Fruit fly (Drosophila melanogaster) whole organism, embryonic: Measurements from ENCODE around the gene CG31463.
A peak's percentile ranks its signal among the peaks of the same experiment; 100 is the strongest.

Experiments
- Bgb ChIP-seq: fragments of 200-800 bp; sonication (Bioruptor generic); IDR thresholded peaks from 2 replicates; pipeline ENCODE4 v1.3.6; 2022; ENCODE audit warnings: missing biosample characterization, missing genetic modification characterization; ENCODE audit not compliant: partially characterized antibody
- CG10147 ChIP-seq: fragments of 200-800 bp; sonication (Bioruptor generic); optimal IDR thresholded peaks from 2 replicates; lab custom pipeline; 2019; ENCODE audit warnings: missing biosample characterization, mild to moderate bottlenecking, missing genetic modification characterization, moderate library complexity
- CG11093 ChIP-seq: fragments of 200-800 bp; sonication (Bioruptor generic); IDR thresholded peaks from 3 replicates; pipeline ENCODE4 v1.3.6; 2022; ENCODE audit warnings: missing biosample characterization, missing genetic modification characterization
- CG11247 ChIP-seq: fragments of 200-800 bp; sonication (Bioruptor generic); IDR thresholded peaks from 2 replicates; pipeline ENCODE4 v1.3.6; 2022; ENCODE audit warnings: missing biosample characterization, missing genetic modification characterization
- CG11723 ChIP-seq: fragments of 200-800 bp; sonication (Bioruptor generic); optimal IDR thresholded peaks from 2 replicates; lab custom pipeline; 2017; ENCODE audit warnings: missing biosample characterization, mild to moderate bottlenecking, missing genetic modification characterization
- CG14667 ChIP-seq: fragments of 200-800 bp; sonication (Bioruptor generic); IDR thresholded peaks from 2 replicates; pipeline ENCODE4 v1.3.6; 2022; ENCODE audit warnings: missing biosample characterization, missing genetic modification characterization
- CG15073 ChIP-seq: fragments of 200-800 bp; sonication (Bioruptor generic); optimal IDR thresholded peaks from 2 replicates; lab custom pipeline; 2016; ENCODE audit warnings: missing biosample characterization, missing genetic modification characterization
- CG2120 ChIP-seq: fragments of 200-800 bp; sonication (Bioruptor generic); optimal IDR thresholded peaks from 3 replicates; lab custom pipeline; 2016; ENCODE audit warnings: missing biosample characterization, missing genetic modification characterization
- CG2889 ChIP-seq: fragments of 200-800 bp; sonication (Bioruptor generic); IDR thresholded peaks from 3 replicates; pipeline ENCODE4 v1.3.6; 2022; ENCODE audit warnings: missing biosample characterization, missing genetic modification characterization
- CG30431 ChIP-seq: fragments of 200-800 bp; sonication (Bioruptor generic); optimal IDR thresholded peaks from 2 replicates; lab custom pipeline; 2017; ENCODE audit warnings: missing biosample characterization, missing genetic modification characterization
- CG4424 ChIP-seq: fragments of 200-800 bp; sonication (Bioruptor generic); optimal IDR thresholded peaks from 3 replicates; lab custom pipeline; 2016; ENCODE audit warnings: missing biosample characterization, missing genetic modification characterization
- CG4730 ChIP-seq: fragments of 200-800 bp; sonication (Bioruptor generic); IDR thresholded peaks from 2 replicates; pipeline ENCODE4 v1.3.6; 2022; ENCODE audit warnings: missing biosample characterization, missing genetic modification characterization
- CG5180 ChIP-seq: fragments of 200-800 bp; sonication (Bioruptor generic); optimal IDR thresholded peaks from 3 replicates; lab custom pipeline; 2017; ENCODE audit warnings: missing biosample characterization, missing genetic modification characterization, mild to moderate bottlenecking, moderate library complexity, missing genetic modification reagents
- CG5953 ChIP-seq: fragments of 200-800 bp; sonication (Bioruptor generic); IDR thresholded peaks from 2 replicates; pipeline ENCODE4 v1.3.6; 2022; ENCODE audit warnings: missing biosample characterization, missing genetic modification characterization
- CG8290 ChIP-seq, 3 experiments: fragments of 200-800 bp; sonication (Bioruptor generic); optimal IDR thresholded peaks; 2 replicates each; lab custom pipeline; 2016 to 2019; ENCODE audit warnings: missing biosample characterization in 3 of 3, missing genetic modification characterization in 3 of 3, mild to moderate bottlenecking in 2 of 3, moderate library complexity in 1 of 3
- CG8944 ChIP-seq: fragments of 200-800 bp; sonication (Bioruptor generic); optimal IDR thresholded peaks from 3 replicates; lab custom pipeline; 2016; ENCODE audit warnings: missing biosample characterization, missing genetic modification characterization
- CG9727 ChIP-seq: fragments of 200-800 bp; sonication (Bioruptor generic); optimal IDR thresholded peaks from 3 replicates; lab custom pipeline; 2017; ENCODE audit warnings: missing biosample characterization, mild to moderate bottlenecking, missing genetic modification characterization
- CG9797 ChIP-seq: fragments of 200-800 bp; sonication (Bioruptor generic); optimal IDR thresholded peaks from 3 replicates; lab custom pipeline; 2018; ENCODE audit warnings: missing biosample characterization, mild to moderate bottlenecking, missing genetic modification characterization
- CG9876 ChIP-seq: fragments of 200-800 bp; sonication (Bioruptor generic); optimal IDR thresholded peaks from 2 replicates; lab custom pipeline; 2016; ENCODE audit warnings: missing biosample characterization, missing genetic modification characterization
- D ChIP-seq, 2 experiments: fragments of 200-800 bp in 1 of 2; fragments of >200 bp in 1 of 2; sonication (Bioruptor generic) in 1 of 2; optimal IDR thresholded peaks; 2 replicates in 1 of 2; 3 replicates in 1 of 2; lab custom pipeline; 2017; ENCODE audit warnings: mild to moderate bottlenecking in 1 of 2, missing biosample characterization in 1 of 2, missing genetic modification characterization in 1 of 2, missing genetic modification reagents in 1 of 2
- D19B ChIP-seq: fragments of 200-800 bp; sonication (Bioruptor generic); optimal IDR thresholded peaks from 2 replicates; lab custom pipeline; 2017; ENCODE audit warnings: missing biosample characterization, mild to moderate bottlenecking, missing genetic modification characterization
- Dad ChIP-seq: fragments of 200-800 bp; sonication (Bioruptor generic); optimal IDR thresholded peaks from 3 replicates; lab custom pipeline; 2016; ENCODE audit warnings: missing biosample characterization, missing genetic modification characterization
- Dref ChIP-seq: fragments of 200-800 bp; sonication (Bioruptor generic); IDR thresholded peaks from 2 replicates; pipeline ENCODE4 v1.3.6; 2022; ENCODE audit warnings: missing biosample characterization, missing genetic modification characterization
- Drgx ChIP-seq: fragments of 200-800 bp; sonication (Bioruptor generic); IDR thresholded peaks from 2 replicates; pipeline ENCODE4 v1.3.6; 2022; ENCODE audit warnings: missing biosample characterization, missing genetic modification characterization
- H15 ChIP-seq: fragments of 200-800 bp; sonication (Bioruptor generic); IDR thresholded peaks from 3 replicates; pipeline ENCODE4 v1.3.6; 2022; ENCODE audit warnings: missing biosample characterization, missing genetic modification characterization
- HLH3B ChIP-seq: fragments of 200-800 bp; sonication (Bioruptor generic); IDR thresholded peaks from 2 replicates; pipeline ENCODE4 v1.3.6; 2022; ENCODE audit warnings: missing biosample characterization, missing genetic modification characterization
- Jarid2 ChIP-seq: fragments of 200-800 bp; sonication (Bioruptor generic); optimal IDR thresholded peaks from 3 replicates; lab custom pipeline; 2017; ENCODE audit warnings: mild to moderate bottlenecking, missing biosample characterization, missing genetic modification reagents, missing genetic modification characterization
- MTF-1 ChIP-seq: fragments of 200-800 bp; sonication (Bioruptor generic); optimal IDR thresholded peaks from 2 replicates; lab custom pipeline; 2018; ENCODE audit warnings: missing biosample characterization, mild to moderate bottlenecking, missing genetic modification characterization, borderline replicate concordance
- Opbp ChIP-seq: fragments of 200-800 bp; sonication (Bioruptor generic); IDR thresholded peaks from 3 replicates; pipeline ENCODE4 v1.3.6; 2022; ENCODE audit warnings: missing biosample characterization, missing genetic modification characterization; ENCODE audit not compliant: partially characterized antibody
- Scr ChIP-seq: fragments of 200-800 bp; sonication (Bioruptor generic); IDR thresholded peaks from 2 replicates; pipeline ENCODE4 v1.3.6; 2022; ENCODE audit warnings: missing biosample characterization, missing genetic modification characterization; ENCODE audit not compliant: partially characterized antibody
- Sin3A ChIP-seq: fragments of >200 bp; optimal IDR thresholded peaks from 2 replicates; lab custom pipeline; 2018
- chn ChIP-seq: fragments of 200-800 bp; sonication (Bioruptor generic); optimal IDR thresholded peaks from 2 replicates; lab custom pipeline; 2016; ENCODE audit warnings: missing biosample characterization, missing genetic modification characterization
- crol ChIP-seq: fragments of 200-800 bp; sonication (Bioruptor generic); IDR thresholded peaks from 2 replicates; pipeline ENCODE4 v1.3.6; 2022; ENCODE audit warnings: missing biosample characterization, missing genetic modification characterization
- dati ChIP-seq: fragments of 200-800 bp; sonication (Bioruptor generic); IDR thresholded peaks from 2 replicates; pipeline ENCODE4 v1.3.6; 2022; ENCODE audit warnings: missing biosample characterization, missing genetic modification characterization
- disco-r ChIP-seq: fragments of 200-800 bp; sonication (Bioruptor generic); optimal IDR thresholded peaks from 2 replicates; lab custom pipeline; 2016; ENCODE audit warnings: missing biosample characterization, missing genetic modification characterization
- dysf ChIP-seq: fragments of 200-800 bp; sonication (Bioruptor generic); IDR thresholded peaks from 3 replicates; pipeline ENCODE4 v1.3.6; 2022; ENCODE audit warnings: missing biosample characterization, missing genetic modification characterization
- emc ChIP-seq: fragments of 200-800 bp; sonication (Bioruptor generic); optimal IDR thresholded peaks from 2 replicates; lab custom pipeline; 2016; ENCODE audit warnings: missing biosample characterization, missing genetic modification characterization
- en ChIP-seq: fragments of 200-800 bp; sonication (Bioruptor generic); optimal IDR thresholded peaks from 2 replicates; lab custom pipeline; 2016; ENCODE audit warnings: missing biosample characterization, missing genetic modification characterization
- fru ChIP-seq: fragments of >200 bp; optimal IDR thresholded peaks from 2 replicates; lab custom pipeline; 2017
- grn ChIP-seq: fragments of 200-800 bp; sonication (Bioruptor generic); optimal IDR thresholded peaks from 3 replicates; lab custom pipeline; 2017; ENCODE audit warnings: missing biosample characterization, missing genetic modification characterization
- gt ChIP-seq: fragments of 200-800 bp; sonication (Bioruptor generic); IDR thresholded peaks from 2 replicates; pipeline ENCODE4 v1.3.6; 2022; ENCODE audit warnings: missing biosample characterization, missing genetic modification characterization
- jing ChIP-seq: fragments of 200-800 bp; sonication (Bioruptor generic); optimal IDR thresholded peaks from 2 replicates; lab custom pipeline; 2018; ENCODE audit warnings: missing biosample characterization, mild to moderate bottlenecking, missing genetic modification characterization
- jumu ChIP-seq: fragments of 200-800 bp; sonication (Bioruptor generic); optimal IDR thresholded peaks from 3 replicates; lab custom pipeline; 2016; ENCODE audit warnings: missing biosample characterization, missing genetic modification characterization
- lola ChIP-seq, 3 experiments: fragments of >200 bp in 2 of 3; fragments of 200-800 bp in 1 of 3; sonication (Bioruptor generic) in 1 of 3; optimal IDR thresholded peaks; 2 replicates each; lab custom pipeline; 2017 to 2019; ENCODE audit warnings: missing biosample characterization in 3 of 3, missing genetic modification characterization in 3 of 3, mild to moderate bottlenecking in 1 of 3, moderate library complexity in 1 of 3
- mld ChIP-seq: fragments of 200-800 bp; sonication (Bioruptor generic); IDR thresholded peaks from 3 replicates; pipeline ENCODE4 v1.3.6; 2022; ENCODE audit warnings: missing biosample characterization, missing genetic modification characterization; ENCODE audit not compliant: partially characterized antibody
- org-1 ChIP-seq: fragments of 200-800 bp; sonication (Bioruptor generic); optimal IDR thresholded peaks from 2 replicates; lab custom pipeline; 2017; ENCODE audit warnings: missing biosample characterization, missing genetic modification characterization
- otp ChIP-seq: fragments of 200-800 bp; sonication (Bioruptor generic); IDR thresholded peaks from 3 replicates; pipeline ENCODE4, ENCODE4 v1.3.6; 2022; ENCODE audit warnings: missing biosample characterization, missing genetic modification characterization
- sim ChIP-seq: fragments of 200-800 bp; sonication (Bioruptor generic); IDR thresholded peaks from 2 replicates; pipeline ENCODE4 v1.3.6; 2022; ENCODE audit warnings: missing biosample characterization, missing genetic modification characterization
- sob ChIP-seq: fragments of 200-800 bp; sonication (Bioruptor generic); IDR thresholded peaks from 2 replicates; pipeline ENCODE4 v1.3.6; 2022; ENCODE audit warnings: missing biosample characterization, missing genetic modification characterization
- tx ChIP-seq: fragments of 200-800 bp; sonication (Bioruptor generic); optimal IDR thresholded peaks from 2 replicates; lab custom pipeline; 2016; ENCODE audit warnings: missing biosample characterization, missing genetic modification characterization
- vnd ChIP-seq: fragments of 200-800 bp; sonication (Bioruptor generic); IDR thresholded peaks from 3 replicates; pipeline ENCODE4 v1.3.6; 2022; ENCODE audit warnings: missing biosample characterization, missing genetic modification characterization; ENCODE audit not compliant: partially characterized antibody
- wdn ChIP-seq: fragments of 200-800 bp; sonication (Bioruptor generic); IDR thresholded peaks from 2 replicates; pipeline ENCODE4 v1.3.6; 2022; ENCODE audit warnings: missing biosample characterization, missing genetic modification characterization

CG31463 gene

DNA sequence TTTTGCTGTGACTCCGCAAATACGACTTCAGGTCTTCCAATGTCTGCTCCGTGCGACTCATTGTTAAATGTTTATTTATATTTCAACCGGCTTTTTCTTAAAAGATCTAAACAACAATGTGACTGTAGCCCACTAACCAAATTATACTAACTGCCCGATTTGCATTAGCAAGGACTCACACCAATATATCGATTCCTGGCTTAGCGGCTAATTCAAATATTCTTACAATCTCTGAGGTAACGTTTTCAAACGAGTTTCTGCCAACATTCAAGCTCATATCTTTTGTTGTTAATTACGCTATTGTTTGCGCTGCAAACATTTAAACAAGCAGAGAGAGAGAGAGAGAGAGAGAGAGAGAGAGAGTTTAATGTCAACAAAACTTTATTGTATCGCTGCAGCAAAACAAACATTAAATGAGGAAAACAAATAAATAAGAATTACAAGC, 16.4 kb downstream of the CG31463 start, which contains the start of gene tex (continued):
- TF ChIP-seq H15 (GFP tag; lab: Robert Waterston, UW) = no peak
- TF ChIP-seq CG5180 = no peak
- no peak for TF ChIP-seq disco-r (GFP tag; lab: Kevin White, UChicago)
- TF ChIP-seq lola (GFP tag; optimal IDR thresholded peaks at IDR 0.05; lab: Kevin White, UChicago) = peak in 1 of 3 experiments; percentile 49
- no peak for TF ChIP-seq CG4424 (GFP tag; lab: Kevin White, UChicago)
- peak; percentile 74 for TF ChIP-seq MTF-1 (GFP tag; lab: Kevin White, UChicago)
- TF ChIP-seq dysf (GFP tag; lab: Robert Waterston, UW) = no peak
- no peak for TF ChIP-seq Jarid2 (GFP tag; lab: Kevin White, UChicago)
- TF ChIP-seq CG11247 (GFP tag; lab: Robert Waterston, UW) = no peak
- no peak for TF ChIP-seq crol (GFP tag; lab: Robert Waterston, UW)
- no peak for TF ChIP-seq CG2120 (GFP tag; lab: Kevin White, UChicago)
- TF ChIP-seq sim (GFP tag; lab: Robert Waterston, UW) = 0 out of 2 replicates have a peak, but pooled peaks have one; percentile 52
- no peak for TF ChIP-seq D (optimal IDR thresholded peaks at IDR 0.05; lab: Kevin White, UChicago)
- TF ChIP-seq D (GFP tag; optimal IDR thresholded peaks at IDR 0.05; lab: Kevin White, UChicago) = peak; percentile 62
- no peak for TF ChIP-seq CG10147 (GFP tag; lab: Kevin White, UChicago)
- no peak for TF ChIP-seq Dad
- TF ChIP-seq Dref = peak; percentile 86
- TF ChIP-seq CG8290 (GFP tag; optimal IDR thresholded peaks at IDR 0.05; lab: Kevin White, UChicago) = peak; percentile 52
- TF ChIP-seq CG8290 (tag; optimal IDR thresholded peaks at IDR 0.05; lab: Kevin White, UChicago) = no peak
- TF ChIP-seq Opbp (GFP tag; lab: Robert Waterston, UW) = no peak
- no peak for TF ChIP-seq CG5953
- TF ChIP-seq CG15073 = no peak
- TF ChIP-seq CG4730 (GFP tag; lab: Robert Waterston, UW) = no peak
- peak; percentile 69 for TF ChIP-seq CG9727
- TF ChIP-seq jing (GFP tag; lab: Kevin White, UChicago) = no peak
- TF ChIP-seq CG11723 = peak; percentile 25
- no peak for TF ChIP-seq CG30431 (GFP tag; lab: Kevin White, UChicago)
- TF ChIP-seq HLH3B (GFP tag; lab: Robert Waterston, UW) = no peak
- no peak for TF ChIP-seq sob
- peak; percentile 26 for TF ChIP-seq grn
- no peak for TF ChIP-seq wdn (GFP tag; lab: Robert Waterston, UW)
- TF ChIP-seq dati (GFP tag; lab: Robert Waterston, UW) = no peak
- TF ChIP-seq tx (GFP tag; lab: Kevin White, UChicago) = no peak
- TF ChIP-seq fru (lab: Kevin White, UChicago) = no peak
- no peak for TF ChIP-seq Scr (GFP tag; lab: Robert Waterston, UW)
- TF ChIP-seq jumu = no peak
- TF ChIP-seq mld (GFP tag; lab: Robert Waterston, UW) = no peak
- TF ChIP-seq CG9797 (GFP tag; lab: Kevin White, UChicago) = peak; percentile 74
- no peak for TF ChIP-seq CG9876 (GFP tag; lab: Kevin White, UChicago)
- no peak for TF ChIP-seq CG2889 (GFP tag; lab: Robert Waterston, UW)
- peak; percentile 29 for TF ChIP-seq org-1 (GFP tag; lab: Kevin White, UChicago)
- TF ChIP-seq Sin3A = peak; percentile 26
- no peak for TF ChIP-seq CG8944 (GFP tag; lab: Kevin White, UChicago)
- TF ChIP-seq vnd = no peak
- no peak for TF ChIP-seq CG14667
- no peak for TF ChIP-seq Drgx (GFP tag; lab: Robert Waterston, UW)
- TF ChIP-seq gt (GFP tag; lab: Robert Waterston, UW) = no peak
- TF ChIP-seq chn = no peak
- TF ChIP-seq D19B (GFP tag; lab: Kevin White, UChicago) = no peak
- TF ChIP-seq otp (GFP tag; lab: Robert Waterston, UW) = peak; percentile 29; the same call in 1 of the 3 replicates
- TF ChIP-seq CG11093 (GFP tag; lab: Robert Waterston, UW) = no peak
- TF ChIP-seq en (GFP tag; lab: Kevin White, UChicago) = no peak
- no peak for TF ChIP-seq Bgb (GFP tag; lab: Robert Waterston, UW)
- TF ChIP-seq emc = no peak
